Worm (Caenorhabditis elegans) whole organism, midembryonic: ENCODE data around the gene F29B9.1.

ENCODE experiments used
- T22C8.4 ChIP-seq: fragments of 200-800 bp; sonication (Bioruptor generic); IDR thresholded peaks from 2 replicates; pipeline ENCODE4 v1.3.6; 2022; ENCODE audit warnings: missing genetic modification characterization, missing compliant biosample characterization
- cog-1 ChIP-seq: sonication (generic microtip); optimal IDR thresholded peaks from 2 replicates; lab custom pipeline; 2016; ENCODE audit warnings: missing genetic modification characterization, missing compliant biosample characterization
- flt-1 ChIP-seq: fragments of 200-800 bp; sonication (Bioruptor generic); IDR thresholded peaks from 2 replicates; pipeline ENCODE4 v1.3.6; 2022; ENCODE audit warnings: missing genetic modification characterization, missing compliant biosample characterization
- klf-2 ChIP-seq: fragments of 200-800 bp; sonication (Bioruptor generic); conservative IDR thresholded peaks from 2 replicates; pipeline ENCODE4 v1.3.6; 2022; ENCODE audit warnings: missing genetic modification reagents, missing genetic modification characterization, missing compliant biosample characterization
- med-1 ChIP-seq: sonication (generic microtip); optimal IDR thresholded peaks from 2 replicates; lab custom pipeline; 2017; ENCODE audit warnings: missing genetic modification characterization, mild to moderate bottlenecking, missing compliant biosample characterization, antibody characterized with exemption, missing genetic modification reagents; ENCODE audit not compliant: insufficient read depth
- ref-1 ChIP-seq: fragments of 200-800 bp; sonication (Bioruptor generic); conservative IDR thresholded peaks from 2 replicates; pipeline ENCODE4 v1.3.6; 2022; ENCODE audit warnings: missing genetic modification reagents, missing genetic modification characterization, missing compliant biosample characterization
- tab-1 ChIP-seq: fragments of 200-800 bp; sonication (Bioruptor generic); IDR thresholded peaks from 2 replicates; pipeline ENCODE4 v1.3.6; 2022; ENCODE audit warnings: missing genetic modification characterization, missing compliant biosample characterization
- ztf-23 ChIP-seq: fragments of 200-800 bp; sonication (Bioruptor generic); IDR thresholded peaks from 2 replicates; pipeline ENCODE4 v1.3.6; 2022; ENCODE audit warnings: missing genetic modification reagents, missing genetic modification characterization, missing compliant biosample characterization
- ztf-29 ChIP-seq: fragments of 200-800 bp; sonication (Bioruptor generic); IDR thresholded peaks from 2 replicates; pipeline ENCODE4 v1.3.6; 2022; ENCODE audit warnings: missing genetic modification reagents, missing genetic modification characterization, missing compliant biosample characterization

F29B9.1 gene

ce11 chrIV:4686291-4686830 is 21.2 kb downstream of the F29B9.1 start:
- TF ChIP-seq klf-2 (GFP tag; lab: Robert Waterston, UW) (no peak), tab-1 (GFP tag; lab: Robert Waterston, UW) (no peak), T22C8.4 (no peak), flt-1 (GFP tag; lab: Robert Waterston, UW) (no peak)

ce11 chrIV:4686898-4687297 is 21.7 kb downstream of the F29B9.1 start:
- TF ChIP-seq klf-2 (GFP tag; lab: Robert Waterston, UW) (no peak), flt-1 (GFP tag; lab: Robert Waterston, UW) (no peak), ztf-29 (no peak), ref-1 (GFP tag; lab: Robert Waterston, UW) (no peak), med-1 (GFP tag; lab: Kevin White, UChicago) (no peak), ztf-23 (no peak), tab-1 (GFP tag; lab: Robert Waterston, UW) (no peak), T22C8.4 (no peak), cog-1 (tag; lab: Kevin White, UChicago) (no peak)

ce11 chrIV:4688221-4688620 is 23.0 kb downstream of the F29B9.1 start, which contains the start of gene bus-4:
Gene bus-4, plus strand, starts transcription at chrIV:4688269.
- TF ChIP-seq med-1 (GFP tag; lab: Kevin White, UChicago) (no peak), ztf-29 (no peak), T22C8.4 (no peak), ztf-23 (no peak), cog-1 (tag; lab: Kevin White, UChicago) (no peak), ref-1 (GFP tag; lab: Robert Waterston, UW) (no peak), tab-1 (GFP tag; lab: Robert Waterston, UW) (no peak), flt-1 (GFP tag; lab: Robert Waterston, UW) (no peak), klf-2 (GFP tag; lab: Robert Waterston, UW) (no peak)

DNA sequence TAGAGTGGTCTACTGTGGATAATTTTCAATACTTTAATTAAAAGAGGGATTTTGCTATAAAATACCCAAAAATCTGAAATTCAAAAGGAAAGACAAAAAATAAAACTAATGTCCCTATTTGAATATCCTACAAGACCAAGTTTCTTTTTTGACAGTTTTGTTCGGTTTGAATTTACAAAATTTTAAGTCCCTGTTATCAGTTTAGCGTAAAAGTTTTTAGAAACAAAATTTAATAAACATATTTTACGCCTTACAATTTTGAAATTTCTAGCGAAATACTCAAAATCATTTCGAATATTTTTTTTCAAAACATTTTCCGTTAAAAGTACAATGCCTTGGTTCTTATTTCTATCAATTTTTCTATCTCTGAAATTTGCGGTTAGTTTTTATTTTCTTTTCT is 27.3 kb downstream of the F29B9.1 start, which contains the start of gene spe-51:
Gene spe-51 (plus strand): TSS at position 301 of the 400 bp plus-strand sequence.
- TF ChIP-seq T22C8.4 = no peak
- TF ChIP-seq ztf-29 = no peak
- TF ChIP-seq ref-1 (GFP tag; lab: Robert Waterston, UW) = no peak
- no peak for TF ChIP-seq cog-1 (tag; lab: Kevin White, UChicago)
- TF ChIP-seq med-1 (GFP tag; lab: Kevin White, UChicago) = no peak
- TF ChIP-seq ztf-23 = no peak
- TF ChIP-seq tab-1 (GFP tag; lab: Robert Waterston, UW) = no peak
- no peak for TF ChIP-seq klf-2 (GFP tag; lab: Robert Waterston, UW)
- TF ChIP-seq flt-1 (GFP tag; lab: Robert Waterston, UW) = no peak

- TF ChIP-seq klf-2 (GFP tag; lab: Robert Waterston, UW) = 0 out of 2 replicates have a peak, but pooled peaks have one; percentile 32
Measured at ce11 chrIV:4702077-4702476, 36.9 kb downstream of the F29B9.1 start.

DNA sequence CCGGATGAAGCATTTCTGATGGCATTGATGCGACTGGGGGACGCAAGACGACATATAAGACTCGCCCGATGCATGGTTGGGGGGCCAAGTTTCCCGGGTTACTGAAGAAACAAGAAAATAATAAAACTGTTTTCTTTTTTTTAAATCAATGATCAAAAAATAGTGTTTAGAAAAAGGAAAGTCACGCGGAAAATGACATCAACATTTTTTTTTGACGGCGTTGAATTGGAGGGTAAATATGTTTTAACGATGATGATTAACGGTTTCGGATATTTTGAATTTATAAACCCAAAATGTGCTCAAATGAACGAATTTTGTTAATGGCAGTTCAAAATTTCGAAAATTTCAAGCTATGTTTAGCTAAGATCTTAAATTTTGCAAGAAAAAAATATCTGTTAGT is 38.7 kb downstream of the F29B9.1 start, which contains the start of gene ogdh-1:
Gene ogdh-1 (minus strand): TSS at position 101 of the 400 bp plus-strand sequence.
- no peak for TF ChIP-seq klf-2 (GFP tag; lab: Robert Waterston, UW)
- no peak for TF ChIP-seq tab-1 (GFP tag; lab: Robert Waterston, UW)
- no peak for TF ChIP-seq ref-1 (GFP tag; lab: Robert Waterston, UW)
- TF ChIP-seq cog-1 (tag; lab: Kevin White, UChicago) = no peak
- no peak for TF ChIP-seq ztf-23
- no peak for TF ChIP-seq ztf-29
- TF ChIP-seq med-1 (GFP tag; lab: Kevin White, UChicago) = no peak
- no peak for TF ChIP-seq T22C8.4
- no peak for TF ChIP-seq flt-1 (GFP tag; lab: Robert Waterston, UW)

DNA sequence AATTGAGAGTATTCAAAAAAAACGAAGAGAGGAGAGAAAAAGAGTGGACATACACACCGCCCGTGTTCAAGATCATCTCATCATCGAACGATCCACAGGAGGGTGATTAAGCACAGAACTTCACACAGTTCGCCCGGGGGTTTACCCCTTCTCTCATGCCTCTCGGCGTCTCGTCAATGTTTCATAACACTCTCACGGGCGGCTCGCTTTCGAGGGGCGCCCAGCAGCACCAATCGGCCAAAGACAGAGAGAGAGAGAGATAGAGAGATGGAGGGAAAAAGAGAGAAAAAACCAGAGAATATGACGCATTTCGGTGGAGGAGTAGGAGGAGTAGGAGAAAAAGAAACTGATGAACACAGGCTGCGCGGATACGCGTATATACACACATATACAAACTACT is 40.0 kb downstream of the F29B9.1 start:
- TF ChIP-seq klf-2 (GFP tag; lab: Robert Waterston, UW) (no peak), T22C8.4 (no peak), flt-1 (GFP tag; lab: Robert Waterston, UW) (no peak), ztf-23 (no peak), ztf-29 (no peak), cog-1 (tag; lab: Kevin White, UChicago) (no peak), med-1 (GFP tag; lab: Kevin White, UChicago) (no peak), ref-1 (GFP tag; lab: Robert Waterston, UW) (no peak), tab-1 (GFP tag; lab: Robert Waterston, UW) (no peak)

DNA sequence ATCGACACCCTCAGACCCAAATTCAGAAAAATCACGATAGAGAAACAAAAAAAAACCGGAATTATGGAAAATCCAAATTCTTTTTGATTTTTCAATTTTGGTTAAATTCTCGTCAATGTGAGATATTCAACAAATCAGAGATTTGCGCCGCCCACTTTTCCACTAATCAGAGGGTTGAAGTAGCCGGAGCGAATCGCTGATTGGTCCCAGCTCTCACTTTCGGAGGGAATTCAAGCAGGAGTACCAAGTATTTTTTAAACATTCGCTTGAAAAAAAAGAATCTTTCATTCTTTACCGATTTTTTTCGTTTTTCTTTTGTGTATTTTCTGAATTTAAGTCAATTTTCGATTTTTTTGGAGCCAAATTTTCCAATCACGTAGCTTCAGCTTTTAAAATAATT is 40.7 kb downstream of the F29B9.1 start:
- TF ChIP-seq ztf-23 = no peak
- TF ChIP-seq med-1 (GFP tag; lab: Kevin White, UChicago) = no peak
- TF ChIP-seq ref-1 (GFP tag; lab: Robert Waterston, UW) = no peak
- no peak for TF ChIP-seq ztf-29
- TF ChIP-seq klf-2 (GFP tag; lab: Robert Waterston, UW) = no peak

- TF ChIP-seq med-1 (GFP tag; lab: Kevin White, UChicago) = no peak
- TF ChIP-seq flt-1 (GFP tag; lab: Robert Waterston, UW) = no peak
- TF ChIP-seq ref-1 (GFP tag; lab: Robert Waterston, UW) = no peak
- no peak for TF ChIP-seq ztf-29
- TF ChIP-seq ztf-23 = no peak
- no peak for TF ChIP-seq tab-1 (GFP tag; lab: Robert Waterston, UW)
- TF ChIP-seq T22C8.4 = no peak
- TF ChIP-seq cog-1 (tag; lab: Kevin White, UChicago) = no peak
- TF ChIP-seq klf-2 (GFP tag; lab: Robert Waterston, UW) = no peak
Measured at ce11 chrIV:4710459-4710858, 45.3 kb downstream of the F29B9.1 start, which contains the start of gene cif-1. Gene cif-1, minus strand, starts transcription at chrIV:4710755.

ce11 chrIV:4712376-4712775 is 47.2 kb downstream of the F29B9.1 start, which contains the start of gene yars-2:
Gene yars-2, minus strand, starts transcription at chrIV:4712624.
- TF ChIP-seq ztf-23 = 0 out of 2 replicates have a peak, but pooled peaks have one; percentile 37
- TF ChIP-seq klf-2 (GFP tag; lab: Robert Waterston, UW) = no peak
